Worm (Caenorhabditis elegans) whole organism, L4/young adult: ENCODE measurements around the gene srsy-2.

Experiments
- W03F9.2 ChIP-seq: fragments of 150-350 bp; optimal IDR thresholded peaks from 2 replicates; lab custom pipeline; 2014; ENCODE audit warnings: missing biosample characterization, missing genetic modification characterization
- dao-5 ChIP-seq: sonication (generic microtip); optimal IDR thresholded peaks from 2 replicates; lab custom pipeline; 2016; ENCODE audit warnings: missing genotype, missing genetic modification characterization, moderate library complexity, missing compliant biosample characterization
- him-1 ChIP-seq: sonication (generic microtip); optimal IDR thresholded peaks from 2 replicates; lab custom pipeline; 2016; ENCODE audit warnings: missing genotype, missing genetic modification reagents, missing genetic modification characterization, missing compliant biosample characterization

- no peak for TF ChIP-seq W03F9.2 (tag; lab: Kevin White, UChicago)
- TF ChIP-seq dao-5 (tag; lab: Kevin White, UChicago) = no peak
- no peak for TF ChIP-seq him-1 (tag; lab: Kevin White, UChicago)
Observed at ce11 chrII:6222558-6222957, 4.3 kb downstream of the srsy-2 start, which contains the start of gene C30B5.6.
